Worm (Caenorhabditis elegans): Measurements from ENCODE around the gene pat-2.

Gene pat-2

ce11 chrIII:8797211-8797733 is 21.4 kb upstream of the pat-2 start (continued):
- TF ChIP-seq ZK546.5 (tag; optimal IDR thresholded peaks at IDR 0.05) (peak in 1 of 2 experiments; percentile 21), daf-8 (GFP tag; IDR thresholded peaks at IDR 0.05) (no peak), php-3 (GFP tag; IDR thresholded peaks at IDR 0.05) (peak; percentile 73), cey-2 (tag; optimal IDR thresholded peaks at IDR 0.05; ENCODE audit: borderline replicate concordance, insufficient read depth) (peak; percentile 53), nhr-102 (tag; optimal IDR thresholded peaks at IDR 0.05) (peak; percentile 78), zip-2 (tag; optimal IDR thresholded peaks at IDR 0.05) (no peak), F44E2.7 (GFP tag; IDR thresholded peaks at IDR 0.05) (no peak), unc-62 (GFP tag; optimal IDR thresholded peaks at IDR 0.05 in 1 of 2) (peak in 1 of 2 experiments; percentile 93), unc-62 (tag; optimal IDR thresholded peaks at IDR 0.05) (no peak), dmd-6 (GFP tag; IDR thresholded peaks at IDR 0.05) (peak; percentile 96)

ce11 chrIII:8799964-8800795 is 18.5 kb upstream of the pat-2 start, which contains the start of gene F54F2.6:
F54F2.6 (minus strand) TSS chrIII:8800701.
- TF ChIP-seq ztf-7 (tag; optimal IDR thresholded peaks at IDR 0.05) (no peak), ces-1 (GFP tag; optimal IDR thresholded peaks at IDR 0.05) (peak; percentile 27), skn-1 (tag; optimal IDR thresholded peaks at IDR 0.05) (no peak), nhr-237 (tag; optimal IDR thresholded peaks at IDR 0.05) (peak; percentile 13), snpc-4 (tag; optimal IDR thresholded peaks at IDR 0.05) (no peak), vab-7 (GFP tag; IDR thresholded peaks at IDR 0.05) (no peak), lin-39 (tag; optimal IDR thresholded peaks at IDR 0.05) (no peak), Y5F2A.4 (GFP tag; optimal IDR thresholded peaks at IDR 0.05) (no peak), lin-13 (GFP tag; optimal IDR thresholded peaks at IDR 0.05) (peak; percentile 57), mxl-2 (GFP tag; conservative IDR thresholded peaks at IDR 0.05) (no peak), nhr-6 (tag; optimal IDR thresholded peaks at IDR 0.05) (peak; percentile 82), T20F7.1 (GFP tag; optimal IDR thresholded peaks at IDR 0.05) (peak; percentile 82), ZK546.5 (tag; optimal IDR thresholded peaks at IDR 0.05) (no peak), dmd-9 (GFP tag; IDR thresholded peaks at IDR 0.05) (no peak), F49E8.2 (tag; optimal IDR thresholded peaks at IDR 0.05; ENCODE audit: borderline replicate concordance) (no peak), zfp-3 (GFP tag; conservative IDR thresholded peaks at IDR 0.05) (no peak), daf-12 (tag; optimal IDR thresholded peaks at IDR 0.05) (no peak), mes-2 (tag; optimal IDR thresholded peaks at IDR 0.05; ENCODE audit: poor library complexity, severe bottlenecking) (peak; percentile 69), mxl-3 (GFP tag; optimal IDR thresholded peaks at IDR 0.05) (peak; percentile 89), sdz-12 (GFP tag; optimal IDR thresholded peaks at IDR 0.05) (no peak), attf-4 (tag; optimal IDR thresholded peaks at IDR 0.05) (no peak), F37D6.2 (tag; optimal IDR thresholded peaks at IDR 0.05) (peak; percentile 90), daf-16 (GFP tag; optimal IDR thresholded peaks at IDR 0.05) (peak; percentile 20 to 93), daf-16 (tag; optimal IDR thresholded peaks at IDR 0.05) (peak; percentile 8), ceh-20 (GFP tag; IDR thresholded peaks at IDR 0.05) (peak; percentile 86), mdt-29 (GFP tag; IDR thresholded peaks at IDR 0.05) (no peak; the same call in 1 of the 2 replicates), hmg-1.1 (GFP tag; IDR thresholded peaks at IDR 0.05) (peak; percentile 77), ceh-28 (tag; optimal IDR thresholded peaks at IDR 0.05) (peak; percentile 7), tra-1 (GFP tag; IDR thresholded peaks at IDR 0.05) (peak; percentile 67), ceh-82 (tag; optimal IDR thresholded peaks at IDR 0.05) (no peak), zip-2 (tag; optimal IDR thresholded peaks at IDR 0.05) (peak; percentile 25), lin-1 (GFP tag; IDR thresholded peaks at IDR 0.05) (peak; percentile 58), lir-3 (tag; optimal IDR thresholded peaks at IDR 0.05) (no peak), cey-2 (tag; optimal IDR thresholded peaks at IDR 0.05; ENCODE audit: borderline replicate concordance, insufficient read depth) (no peak), mep-1 (tag; optimal IDR thresholded peaks at IDR 0.05) (peak; percentile 86), gei-8 (GFP tag; optimal IDR thresholded peaks at IDR 0.05) (peak; percentile 62), spr-3 (GFP tag; optimal IDR thresholded peaks at IDR 0.05) (peak; percentile 10), ceh-32 (tag; optimal IDR thresholded peaks at IDR 0.05; ENCODE audit: poor library complexity) (peak; percentile 12), R02D3.7 (tag; optimal IDR thresholded peaks at IDR 0.05) (no peak), unc-130 (GFP tag; optimal IDR thresholded peaks at IDR 0.05) (no peak), nhr-111 (GFP tag; optimal IDR thresholded peaks at IDR 0.05) (no peak)

Data from whole organism, L4 larva.